Worm (Caenorhabditis elegans) whole organism, L4/young adult: Measurements from ENCODE around the gene lron-7.

Source experiments
- W03F9.2 ChIP-seq: fragments of 150-350 bp; optimal IDR thresholded peaks from 2 replicates; lab custom pipeline; 2014; ENCODE audit warnings: missing biosample characterization, missing genetic modification characterization
- dao-5 ChIP-seq: sonication (generic microtip); optimal IDR thresholded peaks from 2 replicates; lab custom pipeline; 2016; ENCODE audit warnings: missing genotype, missing genetic modification characterization, moderate library complexity, missing compliant biosample characterization
- him-1 ChIP-seq: sonication (generic microtip); optimal IDR thresholded peaks from 2 replicates; lab custom pipeline; 2016; ENCODE audit warnings: missing genotype, missing genetic modification reagents, missing genetic modification characterization, missing compliant biosample characterization

- no peak for TF ChIP-seq W03F9.2
- TF ChIP-seq dao-5 = no peak
- peak; percentile 15 for TF ChIP-seq him-1 (tag; lab: Kevin White, UChicago)
Measured at ce11 chrX:7254558-7254957, 37.4 kb upstream of the lron-7 start, which contains the start of gene F46H5.4.
